Worm (Caenorhabditis elegans) whole organism, L1 larva: Measurements from ENCODE around the gene usp-14.

Experiments used
- C04F5.9 ChIP-seq: sonication (generic microtip); optimal IDR thresholded peaks from 2 replicates; lab custom pipeline; 2016; ENCODE audit warnings: missing genetic modification characterization, missing compliant biosample characterization
- C16A3.4 ChIP-seq: fragments of 150-350 bp; optimal IDR thresholded peaks from 2 replicates; lab custom pipeline; 2014; ENCODE audit warnings: missing biosample characterization, missing genetic modification characterization
- C34B4.2 ChIP-seq: sonication (generic microtip); optimal IDR thresholded peaks from 2 replicates; lab custom pipeline; 2017; ENCODE audit warnings: mild to moderate bottlenecking, missing genetic modification characterization, missing compliant biosample characterization
- F16B12.6 ChIP-seq: fragments of 150-350 bp; optimal IDR thresholded peaks from 2 replicates; lab custom pipeline; 2014; ENCODE audit warnings: missing biosample characterization, missing genetic modification characterization
- Y116A8C.19 ChIP-seq: sonication (generic microtip); optimal IDR thresholded peaks from 2 replicates; lab custom pipeline; 2016; ENCODE audit warnings: missing compliant biosample characterization, missing genetic modification characterization, borderline replicate concordance
- alr-1 ChIP-seq: fragments of 200-800 bp; sonication (Bioruptor generic); optimal IDR thresholded peaks from 2 replicates; lab custom pipeline; 2018; ENCODE audit warnings: borderline replicate concordance, mild to moderate bottlenecking, missing genetic modification characterization, missing compliant biosample characterization
- aly-2 ChIP-seq: fragments of 150-350 bp; optimal IDR thresholded peaks from 2 replicates; lab custom pipeline; 2014; ENCODE audit warnings: missing biosample characterization, missing genetic modification characterization
- ama-1 ChIP-seq: fragments of 150-350 bp; optimal IDR thresholded peaks from 2 replicates; lab custom pipeline; 2014
- blmp-1 ChIP-seq: fragments of 150-350 bp; optimal IDR thresholded peaks from 2 replicates; lab custom pipeline; 2014; ENCODE audit warnings: missing biosample characterization, missing genetic modification characterization
- ceh-63 ChIP-seq: fragments of 200-800 bp; sonication (Bioruptor generic); optimal IDR thresholded peaks from 2 replicates; lab custom pipeline; 2018; ENCODE audit warnings: mild to moderate bottlenecking, missing genetic modification characterization, missing compliant biosample characterization
- ceh-82 ChIP-seq, 3 experiments: fragments of 150-350 bp in 1 of 3; sonication (generic microtip) in 2 of 3; optimal IDR thresholded peaks; 2 replicates each; lab custom pipeline; 2014 to 2017; ENCODE audit warnings: missing biosample characterization in 3 of 3, missing genetic modification characterization in 3 of 3
- ceh-88 ChIP-seq: fragments of 200-800 bp; sonication (Bioruptor generic); IDR thresholded peaks from 2 replicates; pipeline ENCODE4 v1.3.6; 2022; ENCODE audit warnings: missing genetic modification characterization, missing compliant biosample characterization
- ceh-90 ChIP-seq: sonication (generic microtip); optimal IDR thresholded peaks from 2 replicates; lab custom pipeline; 2016; ENCODE audit warnings: missing genetic modification characterization, missing compliant biosample characterization
- ces-1 ChIP-seq: fragments of 150-350 bp; optimal IDR thresholded peaks from 2 replicates; lab custom pipeline; 2014; ENCODE audit warnings: missing biosample characterization, missing genetic modification reagents, missing genetic modification characterization
- dsc-1 ChIP-seq: sonication (generic microtip); optimal IDR thresholded peaks from 2 replicates; lab custom pipeline; 2016; ENCODE audit warnings: mild to moderate bottlenecking, missing genetic modification characterization, missing compliant biosample characterization
- efl-1 ChIP-seq, 4 experiments: fragments of 150-350 bp; optimal IDR thresholded peaks in 3 of 4; peaks in 1 of 4; 1 replicate in 1 of 4; 2 replicates in 3 of 4; lab custom pipeline; 2014; ENCODE audit warnings: missing biosample characterization in 2 of 4, missing genetic modification characterization in 2 of 4, missing genetic modification reagents in 2 of 4
- egl-13 ChIP-seq: sonication (generic microtip); optimal IDR thresholded peaks from 2 replicates; lab custom pipeline; 2016; ENCODE audit warnings: missing genotype, missing genetic modification reagents, missing genetic modification characterization, missing compliant biosample characterization
- egl-27 ChIP-seq, 2 experiments: fragments of 150-350 bp in 1 of 2; sonication (generic microtip); optimal IDR thresholded peaks; 3 replicates each; lab custom pipeline; 2017 to 2018; ENCODE audit warnings: missing biosample characterization in 2 of 2, missing genetic modification characterization in 2 of 2, missing genetic modification reagents in 2 of 2
- elt-2 ChIP-seq: sonication (generic microtip); optimal IDR thresholded peaks from 2 replicates; lab custom pipeline; 2016; ENCODE audit warnings: missing genetic modification characterization, mild to moderate bottlenecking, inconsistent platforms, missing compliant biosample characterization, missing genetic modification reagents
- elt-3 ChIP-seq, 6 experiments: fragments of 150-350 bp in 1 of 6; sonication (generic microtip); optimal IDR thresholded peaks; 2 replicates each; lab custom pipeline; 2017 to 2018; ENCODE audit warnings: missing biosample characterization in 6 of 6, missing genetic modification characterization in 6 of 6, inconsistent platforms in 1 of 6
- fkh-4 ChIP-seq: sonication (generic microtip); optimal IDR thresholded peaks from 2 replicates; lab custom pipeline; 2016; ENCODE audit warnings: missing compliant biosample characterization, missing genetic modification characterization, borderline replicate concordance
- fkh-8 ChIP-seq: sonication (generic microtip); optimal IDR thresholded peaks from 2 replicates; lab custom pipeline; 2016; ENCODE audit warnings: mild to moderate bottlenecking, missing genetic modification characterization, missing compliant biosample characterization
- fos-1 ChIP-seq: fragments of 150-350 bp; optimal IDR thresholded peaks from 2 replicates; lab custom pipeline; 2014; ENCODE audit warnings: missing biosample characterization, missing genetic modification characterization
- hlh-17 ChIP-seq: fragments of 200-800 bp; sonication (Bioruptor generic); optimal IDR thresholded peaks from 2 replicates; lab custom pipeline; 2018; ENCODE audit warnings: missing genetic modification characterization, mild to moderate bottlenecking, missing compliant biosample characterization, moderate library complexity, borderline replicate concordance
- hpl-2 ChIP-seq: fragments of 150-350 bp; optimal IDR thresholded peaks from 2 replicates; lab custom pipeline; 2014; ENCODE audit warnings: missing biosample characterization, missing genetic modification reagents, missing genetic modification characterization
- jun-1 ChIP-seq: fragments of 150-350 bp; optimal IDR thresholded peaks from 2 replicates; lab custom pipeline; 2014; ENCODE audit warnings: missing biosample characterization, missing genetic modification reagents, missing genetic modification characterization
- lin-13 ChIP-seq: fragments of 150-350 bp; optimal IDR thresholded peaks from 2 replicates; lab custom pipeline; 2014; ENCODE audit warnings: missing biosample characterization, missing genetic modification reagents, missing genetic modification characterization
- lin-15B ChIP-seq: fragments of 150-350 bp; sonication (generic microtip); optimal IDR thresholded peaks from 3 replicates; lab custom pipeline; 2014; ENCODE audit warnings: missing biosample characterization, missing genetic modification characterization
- lin-35 ChIP-seq, 2 experiments: fragments of 150-350 bp; optimal IDR thresholded peaks; 2 replicates each; lab custom pipeline; 2014; ENCODE audit warnings: missing biosample characterization in 2 of 2, missing genetic modification characterization in 2 of 2, missing genetic modification reagents in 2 of 2
- lin-39 ChIP-seq: fragments of 150-350 bp; optimal IDR thresholded peaks from 2 replicates; lab custom pipeline; 2014; ENCODE audit warnings: missing biosample characterization, missing genetic modification reagents, missing genetic modification characterization
- lir-3 ChIP-seq: sonication (generic microtip); optimal IDR thresholded peaks from 2 replicates; lab custom pipeline; 2016; ENCODE audit warnings: mild to moderate bottlenecking, missing genetic modification characterization, moderate library complexity, missing compliant biosample characterization; ENCODE audit not compliant: poor library complexity
- lsy-2 ChIP-seq, 2 experiments: fragments of 150-350 bp; optimal IDR thresholded peaks; 2 replicates each; lab custom pipeline; 2014; ENCODE audit warnings: missing biosample characterization in 2 of 2, missing genetic modification characterization in 2 of 2
- mef-2 ChIP-seq: fragments of 150-350 bp; optimal IDR thresholded peaks from 2 replicates; lab custom pipeline; 2014; ENCODE audit warnings: missing biosample characterization, missing genetic modification characterization
- mep-1 ChIP-seq: fragments of 150-350 bp; optimal IDR thresholded peaks from 2 replicates; lab custom pipeline; 2014; ENCODE audit warnings: missing biosample characterization, missing genetic modification characterization
- nhr-11 ChIP-seq: fragments of 150-350 bp; optimal IDR thresholded peaks from 2 replicates; lab custom pipeline; 2014; ENCODE audit warnings: missing biosample characterization, missing genetic modification characterization
- nhr-20 ChIP-seq: sonication (generic microtip); optimal IDR thresholded peaks from 2 replicates; lab custom pipeline; 2016; ENCODE audit warnings: mild to moderate bottlenecking, missing genetic modification characterization, missing compliant biosample characterization
- nhr-47 ChIP-seq: sonication (generic microtip); optimal IDR thresholded peaks from 2 replicates; lab custom pipeline; 2016; ENCODE audit warnings: mild to moderate bottlenecking, missing genetic modification characterization, moderate library complexity, missing compliant biosample characterization
- nhr-85 ChIP-seq: sonication (generic microtip); peaks from one replicate; lab custom pipeline; 2016; ENCODE audit warnings: missing genetic modification characterization, inconsistent platforms, missing compliant biosample characterization
- nhr-90 ChIP-seq: sonication (generic microtip); optimal IDR thresholded peaks from 2 replicates; lab custom pipeline; 2016; ENCODE audit warnings: mild to moderate bottlenecking, missing genetic modification characterization, missing compliant biosample characterization; ENCODE audit not compliant: poor library complexity
- skn-1 ChIP-seq: fragments of 150-350 bp; optimal IDR thresholded peaks from 2 replicates; lab custom pipeline; 2014; ENCODE audit warnings: missing biosample characterization, missing genetic modification characterization
- snpc-4 ChIP-seq: fragments of 150-350 bp; optimal IDR thresholded peaks from 2 replicates; lab custom pipeline; 2014; ENCODE audit warnings: missing biosample characterization, missing genetic modification characterization
- swsn-7 ChIP-seq: sonication (generic microtip); optimal IDR thresholded peaks from 2 replicates; lab custom pipeline; 2016; ENCODE audit warnings: missing genetic modification characterization, missing compliant biosample characterization
- tbx-2 ChIP-seq: sonication (generic microtip); optimal IDR thresholded peaks from 2 replicates; lab custom pipeline; 2016; ENCODE audit warnings: missing genetic modification characterization, missing compliant biosample characterization
- unc-130 ChIP-seq: fragments of 150-350 bp; optimal IDR thresholded peaks from 2 replicates; lab custom pipeline; 2017; ENCODE audit warnings: missing biosample characterization, missing genetic modification characterization, inconsistent platforms
- unc-30 ChIP-seq: sonication (generic microtip); optimal IDR thresholded peaks from 2 replicates; lab custom pipeline; 2017; ENCODE audit warnings: missing biosample characterization, missing genetic modification characterization
- unc-62 ChIP-seq: fragments of 150-350 bp; optimal IDR thresholded peaks from 2 replicates; lab custom pipeline; 2014; ENCODE audit warnings: missing biosample characterization, missing genetic modification reagents, missing genetic modification characterization
- unc-86 ChIP-seq: sonication (generic microtip); optimal IDR thresholded peaks from 2 replicates; lab custom pipeline; 2016; ENCODE audit warnings: missing genetic modification characterization, missing compliant biosample characterization
- unc-98 ChIP-seq: fragments of 200-800 bp; sonication (Bioruptor generic); IDR thresholded peaks from 2 replicates; pipeline ENCODE4 v1.3.6; 2022; ENCODE audit warnings: missing genetic modification characterization, missing compliant biosample characterization
- vab-15 ChIP-seq: sonication (generic microtip); optimal IDR thresholded peaks from 2 replicates; lab custom pipeline; 2017; ENCODE audit warnings: missing genotype, mild to moderate bottlenecking, missing genetic modification characterization, missing compliant biosample characterization
- xbp-1 ChIP-seq: sonication (generic microtip); optimal IDR thresholded peaks from 2 replicates; lab custom pipeline; 2016; ENCODE audit warnings: missing genetic modification characterization, missing compliant biosample characterization
- ztf-11 ChIP-seq, 2 experiments: sonication (generic microtip); optimal IDR thresholded peaks; 2 replicates each; lab custom pipeline; 2016 to 2017; ENCODE audit warnings: missing genetic modification characterization in 2 of 2, missing biosample characterization in 1 of 2, missing compliant biosample characterization in 1 of 2
- ztf-4 ChIP-seq: fragments of 150-350 bp; optimal IDR thresholded peaks from 2 replicates; lab custom pipeline; 2014; ENCODE audit warnings: missing biosample characterization, missing genetic modification characterization

The usp-14 gene

DNA sequence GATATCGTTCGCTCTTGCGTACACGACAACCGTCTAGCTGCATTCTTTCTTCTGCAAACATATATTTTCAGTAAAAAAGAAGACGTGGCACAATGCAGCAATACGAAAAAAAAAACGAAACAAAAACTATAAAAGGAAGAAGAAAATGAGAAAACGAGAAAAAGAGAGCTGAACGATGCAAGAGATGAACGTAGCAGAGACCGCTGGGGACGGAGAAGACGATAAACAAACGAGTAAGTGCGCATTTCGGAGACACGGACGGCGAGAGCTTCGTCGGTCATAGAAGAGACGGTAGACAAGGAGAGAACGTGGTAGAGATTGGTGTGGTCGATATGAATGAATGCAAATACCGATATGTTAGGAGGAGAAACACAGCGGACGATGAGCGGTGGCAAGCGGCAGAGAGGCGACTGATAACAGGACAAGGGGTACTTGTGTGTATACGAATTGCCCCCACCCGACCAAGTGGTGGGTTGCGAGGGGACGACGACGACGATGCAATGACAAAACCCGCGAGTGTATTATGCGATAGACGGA is 50.5 kb downstream of the usp-14 start, which contains the start of gene K04B12.2 (continued):
- TF ChIP-seq efl-1 (optimal IDR thresholded peaks at IDR 0.05; lab: Kevin White, UChicago), result peak; percentile 73 to 89
- peak; percentile 63 to 96 for TF ChIP-seq efl-1 (GFP tag; optimal IDR thresholded peaks at IDR 0.05 in 1 of 2; lab: Kevin White, UChicago)
- no peak for TF ChIP-seq nhr-11 (tag; lab: Kevin White, UChicago)
- TF ChIP-seq tbx-2 (tag; lab: Kevin White, UChicago), result peak; percentile 42
- TF ChIP-seq elt-3 (tag; optimal IDR thresholded peaks at IDR 0.05; lab: Kevin White, UChicago), result peak in 3 of 6 experiments; percentile 1 to 52 (median 30)
- no peak for TF ChIP-seq aly-2
- no peak for TF ChIP-seq lir-3 (tag; lab: Kevin White, UChicago)
- no peak for TF ChIP-seq unc-30 (tag; lab: Kevin White, UChicago)
- no peak for TF ChIP-seq ces-1
- TF ChIP-seq hlh-17 (GFP tag; lab: Kevin White, UChicago), result no peak
- TF ChIP-seq fos-1, result peak; percentile 74
- no peak for TF ChIP-seq jun-1 (tag; lab: Kevin White, UChicago)
- TF ChIP-seq egl-27 (tag; optimal IDR thresholded peaks at IDR 0.05; lab: Kevin White, UChicago), result peak in 1 of 2 experiments; percentile 38
- no peak for TF ChIP-seq unc-98 (GFP tag; lab: Robert Waterston, UW)
- TF ChIP-seq ceh-88 (GFP tag; lab: Robert Waterston, UW), result no peak
- TF ChIP-seq ceh-82 (tag; optimal IDR thresholded peaks at IDR 0.05; lab: Kevin White, UChicago), result peak in 2 of 3 experiments; percentile 46 to 66
- TF ChIP-seq swsn-7 (tag; lab: Kevin White, UChicago), result peak; percentile 59
- TF ChIP-seq unc-130 (tag; lab: Kevin White, UChicago), result no peak
- TF ChIP-seq nhr-20 (tag; lab: Kevin White, UChicago), result peak; percentile 74
- peak; percentile 4 for TF ChIP-seq lin-13 (GFP tag; lab: Kevin White, UChicago)
- TF ChIP-seq C34B4.2 (tag; lab: Kevin White, UChicago), result no peak
- TF ChIP-seq ama-1 (lab: Kevin White, UChicago), result no peak
- no peak for TF ChIP-seq unc-62 (GFP tag; lab: Kevin White, UChicago)
- no peak for TF ChIP-seq hpl-2
- no peak for TF ChIP-seq C04F5.9 (tag; lab: Kevin White, UChicago)
- no peak for TF ChIP-seq lin-15B (tag; lab: Kevin White, UChicago)
- peak; percentile 79 for TF ChIP-seq mep-1 (tag; lab: Kevin White, UChicago)
- peak; percentile 70 for TF ChIP-seq nhr-47 (tag; lab: Kevin White, UChicago)
- TF ChIP-seq ceh-90, result no peak
- peak; percentile 57 for TF ChIP-seq blmp-1 (tag; lab: Kevin White, UChicago)
- peak; percentile 45 for TF ChIP-seq skn-1 (tag; lab: Kevin White, UChicago)
- TF ChIP-seq nhr-90 (tag; lab: Kevin White, UChicago), result peak; percentile 41
- TF ChIP-seq mef-2, result peak; percentile 36
- TF ChIP-seq lin-35 (GFP tag; optimal IDR thresholded peaks at IDR 0.05; lab: Kevin White, UChicago), result peak; percentile 64 to 84
- no peak for TF ChIP-seq egl-13
- TF ChIP-seq lin-39 (tag; lab: Kevin White, UChicago), result no peak
- no peak for TF ChIP-seq ceh-63
- TF ChIP-seq C16A3.4, result peak; percentile 50
- peak; percentile 51 for TF ChIP-seq fkh-8 (tag; lab: Kevin White, UChicago)
- TF ChIP-seq alr-1, result no peak
- no peak for TF ChIP-seq vab-15 (tag; lab: Kevin White, UChicago)
- TF ChIP-seq Y116A8C.19 (tag; lab: Kevin White, UChicago), result no peak
- TF ChIP-seq fkh-4 (tag; lab: Kevin White, UChicago), result no peak
- no peak for TF ChIP-seq dsc-1 (tag; lab: Kevin White, UChicago)
- TF ChIP-seq lsy-2 (tag; optimal IDR thresholded peaks at IDR 0.05; lab: Kevin White, UChicago), result peak; percentile 35 to 76
- no peak for TF ChIP-seq ztf-11 (tag; optimal IDR thresholded peaks at IDR 0.05; lab: Kevin White, UChicago)
- TF ChIP-seq xbp-1, result peak; percentile 52
- TF ChIP-seq elt-2 (tag; lab: Kevin White, UChicago), result peak; percentile 48
- peak; percentile 16 for TF ChIP-seq F16B12.6 (tag; lab: Kevin White, UChicago)
- peak; percentile 2 for TF ChIP-seq unc-86
- TF ChIP-seq nhr-85 (tag; lab: Kevin White, UChicago), result peak; percentile 78
- TF ChIP-seq ztf-4 (tag; lab: Kevin White, UChicago), result no peak
- peak; percentile 60 for TF ChIP-seq snpc-4 (tag; lab: Kevin White, UChicago)
